Fruit fly (Drosophila melanogaster) whole organism, embryonic: ENCODE measurements around the gene CG34039.
A peak's percentile ranks its signal among the peaks of the same experiment; 100 is the strongest.

Experiments used
- Ada2b ChIP-seq: fragments of 200-800 bp; sonication (Bioruptor generic); IDR thresholded peaks from 2 replicates; pipeline ENCODE4 v1.3.6; 2022; ENCODE audit warnings: missing biosample characterization, missing genetic modification characterization
- Asciz ChIP-seq: fragments of 200-800 bp; sonication (Bioruptor generic); optimal IDR thresholded peaks from 2 replicates; lab custom pipeline; 2017; ENCODE audit warnings: missing biosample characterization, mild to moderate bottlenecking, missing genetic modification characterization, missing genetic modification reagents
- BEAF-32 ChIP-seq: fragments of 200-800 bp; sonication (Bioruptor generic); optimal IDR thresholded peaks from 3 replicates; lab custom pipeline; 2017; ENCODE audit warnings: missing biosample characterization, missing genetic modification characterization, mild to moderate bottlenecking, moderate library complexity, missing genetic modification reagents
- CG11695 ChIP-seq: fragments of 200-800 bp; sonication (Bioruptor generic); IDR thresholded peaks from 3 replicates; pipeline ENCODE4 v1.3.6; 2022; ENCODE audit warnings: missing biosample characterization, missing genetic modification characterization
- CG14667 ChIP-seq: fragments of 200-800 bp; sonication (Bioruptor generic); IDR thresholded peaks from 2 replicates; pipeline ENCODE4 v1.3.6; 2022; ENCODE audit warnings: missing biosample characterization, missing genetic modification characterization
- CG15479 ChIP-seq: fragments of 200-800 bp; sonication (Bioruptor generic); optimal IDR thresholded peaks from 3 replicates; lab custom pipeline; 2019; ENCODE audit warnings: missing biosample characterization, mild to moderate bottlenecking, missing genetic modification characterization, moderate library complexity
- CG15514 ChIP-seq: fragments of 200-800 bp; sonication (Bioruptor generic); optimal IDR thresholded peaks from 3 replicates; lab custom pipeline; 2017; ENCODE audit warnings: missing biosample characterization, missing genetic modification characterization, mild to moderate bottlenecking, moderate library complexity, missing genetic modification reagents
- CG16815 ChIP-seq: fragments of 200-800 bp; sonication (Bioruptor generic); optimal IDR thresholded peaks from 3 replicates; lab custom pipeline; 2017; ENCODE audit warnings: missing biosample characterization, mild to moderate bottlenecking, missing genetic modification characterization
- CG17328 ChIP-seq: fragments of 200-800 bp; sonication (Bioruptor generic); IDR thresholded peaks from 2 replicates; pipeline ENCODE4 v1.3.6; 2022; ENCODE audit warnings: missing biosample characterization, missing genetic modification characterization
- CG18599 ChIP-seq: fragments of 200-800 bp; sonication (Bioruptor generic); optimal IDR thresholded peaks from 3 replicates; lab custom pipeline; 2017; ENCODE audit warnings: missing biosample characterization, missing genetic modification characterization, mild to moderate bottlenecking, moderate library complexity, missing genetic modification reagents
- CG18619 ChIP-seq: fragments of 200-800 bp; sonication (Bioruptor generic); optimal IDR thresholded peaks from 3 replicates; lab custom pipeline; 2017; ENCODE audit warnings: missing biosample characterization, mild to moderate bottlenecking, missing genetic modification characterization
- CG2120 ChIP-seq: fragments of 200-800 bp; sonication (Bioruptor generic); optimal IDR thresholded peaks from 3 replicates; lab custom pipeline; 2016; ENCODE audit warnings: missing biosample characterization, missing genetic modification characterization
- CG3163 ChIP-seq: fragments of 200-800 bp; sonication (Bioruptor generic); optimal IDR thresholded peaks from 3 replicates; lab custom pipeline; 2016; ENCODE audit warnings: missing biosample characterization, missing genetic modification characterization
- CG33557 ChIP-seq: fragments of 200-800 bp; sonication (Bioruptor generic); optimal IDR thresholded peaks from 2 replicates; lab custom pipeline; 2019; ENCODE audit warnings: missing biosample characterization, mild to moderate bottlenecking, missing genetic modification characterization, moderate library complexity
- CG42726 ChIP-seq: fragments of 200-800 bp; sonication (Bioruptor generic); IDR thresholded peaks from 2 replicates; pipeline ENCODE4 v1.3.6; 2022; ENCODE audit warnings: missing biosample characterization, missing genetic modification characterization; ENCODE audit not compliant: partially characterized antibody
- CG4360 ChIP-seq: fragments of 200-800 bp; sonication (Bioruptor generic); IDR thresholded peaks from 2 replicates; pipeline ENCODE4 v1.3.6; 2022; ENCODE audit warnings: missing biosample characterization, missing genetic modification characterization
- CG5245 ChIP-seq: fragments of 200-800 bp; sonication (Bioruptor generic); optimal IDR thresholded peaks from 3 replicates; lab custom pipeline; 2016; ENCODE audit warnings: missing biosample characterization, missing genetic modification characterization
- CG6683 ChIP-seq: fragments of 200-800 bp; sonication (Bioruptor generic); optimal IDR thresholded peaks from 2 replicates; lab custom pipeline; 2017; ENCODE audit warnings: missing biosample characterization, mild to moderate bottlenecking, missing genetic modification characterization, missing genetic modification reagents
- CG9727 ChIP-seq: fragments of 200-800 bp; sonication (Bioruptor generic); optimal IDR thresholded peaks from 3 replicates; lab custom pipeline; 2017; ENCODE audit warnings: missing biosample characterization, mild to moderate bottlenecking, missing genetic modification characterization
- CG9932 ChIP-seq: fragments of 200-800 bp; sonication (Bioruptor generic); IDR thresholded peaks from 2 replicates; pipeline ENCODE4 v1.3.6; 2022; ENCODE audit warnings: missing biosample characterization, missing genetic modification characterization
- CHES-1-like ChIP-seq: fragments of 200-800 bp; sonication (Bioruptor generic); optimal IDR thresholded peaks from 2 replicates; lab custom pipeline; 2016; ENCODE audit warnings: missing biosample characterization, missing genetic modification characterization
- CrebB ChIP-seq: fragments of 200-800 bp; sonication (Bioruptor generic); optimal IDR thresholded peaks from 3 replicates; lab custom pipeline; 2018; ENCODE audit warnings: missing biosample characterization, mild to moderate bottlenecking, missing genetic modification characterization
- D ChIP-seq, 2 experiments: fragments of 200-800 bp in 1 of 2; fragments of >200 bp in 1 of 2; sonication (Bioruptor generic) in 1 of 2; optimal IDR thresholded peaks; 2 replicates in 1 of 2; 3 replicates in 1 of 2; lab custom pipeline; 2017; ENCODE audit warnings: mild to moderate bottlenecking in 1 of 2, missing biosample characterization in 1 of 2, missing genetic modification characterization in 1 of 2, missing genetic modification reagents in 1 of 2
- Dip3 ChIP-seq: fragments of 200-800 bp; sonication (Bioruptor generic); optimal IDR thresholded peaks from 3 replicates; lab custom pipeline; 2016; ENCODE audit warnings: missing biosample characterization, missing genetic modification characterization
- Doc3 ChIP-seq: fragments of 200-800 bp; sonication (Bioruptor generic); IDR thresholded peaks from 3 replicates; pipeline ENCODE4 v1.3.6; 2022; ENCODE audit warnings: missing biosample characterization, missing genetic modification characterization; ENCODE audit not compliant: partially characterized antibody
- Dp ChIP-seq: fragments of 200-800 bp; sonication (Bioruptor generic); optimal IDR thresholded peaks from 2 replicates; lab custom pipeline; 2018; ENCODE audit warnings: missing biosample characterization, mild to moderate bottlenecking, missing genetic modification characterization, moderate library complexity
- HLH54F ChIP-seq: fragments of 200-800 bp; sonication (Bioruptor generic); optimal IDR thresholded peaks from 3 replicates; lab custom pipeline; 2016; ENCODE audit warnings: missing biosample characterization, missing genetic modification characterization
- Jarid2 ChIP-seq: fragments of 200-800 bp; sonication (Bioruptor generic); optimal IDR thresholded peaks from 3 replicates; lab custom pipeline; 2017; ENCODE audit warnings: mild to moderate bottlenecking, missing biosample characterization, missing genetic modification reagents, missing genetic modification characterization
- Pdp1 ChIP-seq, 2 experiments: fragments of 200-800 bp; sonication (Bioruptor generic); optimal IDR thresholded peaks; 3 replicates each; lab custom pipeline; 2016; ENCODE audit warnings: missing biosample characterization in 2 of 2, missing genetic modification characterization in 2 of 2, mild to moderate bottlenecking in 1 of 2, moderate library complexity in 1 of 2
- Rx ChIP-seq: fragments of 200-800 bp; sonication (Bioruptor generic); IDR thresholded peaks from 2 replicates; pipeline ENCODE4 v1.3.6; 2022; ENCODE audit warnings: missing biosample characterization, missing genetic modification characterization
- Sin3A ChIP-seq: fragments of >200 bp; optimal IDR thresholded peaks from 2 replicates; lab custom pipeline; 2018
- Sox102F ChIP-seq: fragments of 200-800 bp; sonication (Bioruptor generic); optimal IDR thresholded peaks from 2 replicates; lab custom pipeline; 2018; ENCODE audit warnings: missing biosample characterization, mild to moderate bottlenecking, missing genetic modification characterization, moderate library complexity
- Ssrp ChIP-seq: fragments of 200-800 bp; sonication (Bioruptor generic); optimal IDR thresholded peaks from 2 replicates; lab custom pipeline; 2018; ENCODE audit warnings: missing biosample characterization, mild to moderate bottlenecking, missing genetic modification characterization, moderate library complexity
- Tbp ChIP-seq: fragments of >200 bp; optimal IDR thresholded peaks from 2 replicates; lab custom pipeline; 2018; ENCODE audit warnings: missing biosample characterization, missing genetic modification characterization
- Vsx1 ChIP-seq: fragments of 200-800 bp; sonication (Bioruptor generic); optimal IDR thresholded peaks from 2 replicates; lab custom pipeline; 2017; ENCODE audit warnings: missing biosample characterization, mild to moderate bottlenecking, missing genetic modification characterization, missing genetic modification reagents
- amos ChIP-seq: fragments of 200-800 bp; sonication (Bioruptor generic); IDR thresholded peaks from 2 replicates; pipeline ENCODE4 v1.3.6; 2022; ENCODE audit warnings: missing biosample characterization, missing genetic modification characterization; ENCODE audit not compliant: partially characterized antibody
- ap ChIP-seq: fragments of 200-800 bp; sonication (Bioruptor generic); IDR thresholded peaks from 2 replicates; pipeline ENCODE4 v1.3.6; 2022; ENCODE audit warnings: missing biosample characterization, missing genetic modification characterization
- btn ChIP-seq: fragments of 200-800 bp; sonication (Bioruptor generic); optimal IDR thresholded peaks from 2 replicates; lab custom pipeline; 2016; ENCODE audit warnings: missing biosample characterization, missing genetic modification characterization
- fd102C ChIP-seq: fragments of 200-800 bp; sonication (Bioruptor generic); optimal IDR thresholded peaks from 2 replicates; lab custom pipeline; 2018; ENCODE audit warnings: missing biosample characterization, mild to moderate bottlenecking, missing genetic modification characterization, moderate library complexity
- h ChIP-seq: fragments of >200 bp; optimal IDR thresholded peaks from 2 replicates; lab custom pipeline; 2017
- ham ChIP-seq: fragments of 200-800 bp; sonication (Bioruptor generic); IDR thresholded peaks from 2 replicates; pipeline ENCODE4 v1.3.6; 2022; ENCODE audit warnings: missing biosample characterization, missing genetic modification characterization
- jumu ChIP-seq: fragments of 200-800 bp; sonication (Bioruptor generic); optimal IDR thresholded peaks from 3 replicates; lab custom pipeline; 2016; ENCODE audit warnings: missing biosample characterization, missing genetic modification characterization
- mam ChIP-seq: fragments of 200-800 bp; sonication (Bioruptor generic); optimal IDR thresholded peaks from 3 replicates; lab custom pipeline; 2016; ENCODE audit warnings: missing biosample characterization, missing genetic modification characterization
- pho ChIP-seq: fragments of 200-800 bp; sonication (Bioruptor generic); optimal IDR thresholded peaks from 2 replicates; lab custom pipeline; 2016; ENCODE audit warnings: missing biosample characterization, missing genetic modification characterization
- pita ChIP-seq: fragments of 200-800 bp; sonication (Bioruptor generic); optimal IDR thresholded peaks from 2 replicates; lab custom pipeline; 2017; ENCODE audit warnings: missing biosample characterization, mild to moderate bottlenecking, missing genetic modification characterization
- pros ChIP-seq: fragments of 200-800 bp; sonication (Bioruptor generic); optimal IDR thresholded peaks from 3 replicates; lab custom pipeline; 2019; ENCODE audit warnings: missing biosample characterization, mild to moderate bottlenecking, missing genetic modification characterization, moderate library complexity
- sim ChIP-seq: fragments of 200-800 bp; sonication (Bioruptor generic); IDR thresholded peaks from 2 replicates; pipeline ENCODE4 v1.3.6; 2022; ENCODE audit warnings: missing biosample characterization, missing genetic modification characterization
- ssp ChIP-seq: fragments of 200-800 bp; sonication (Bioruptor generic); IDR thresholded peaks from 2 replicates; pipeline ENCODE4 v1.3.6; 2022; ENCODE audit warnings: missing biosample characterization, missing genetic modification characterization
- tgo ChIP-seq: fragments of 200-800 bp; sonication (Bioruptor generic); IDR thresholded peaks from 3 replicates; pipeline ENCODE4 v1.3.6; 2022; ENCODE audit warnings: missing biosample characterization, missing genetic modification characterization
- unc-4 ChIP-seq: fragments of 200-800 bp; sonication (Bioruptor generic); IDR thresholded peaks from 2 replicates; pipeline ENCODE4 v1.3.6; 2022; ENCODE audit warnings: missing biosample characterization, missing genetic modification characterization; ENCODE audit not compliant: partially characterized antibody
- zen ChIP-seq: fragments of 200-800 bp; sonication (Bioruptor generic); optimal IDR thresholded peaks from 3 replicates; lab custom pipeline; 2018; ENCODE audit warnings: missing biosample characterization, mild to moderate bottlenecking, missing genetic modification characterization, moderate library complexity

The CG34039 gene

DNA sequence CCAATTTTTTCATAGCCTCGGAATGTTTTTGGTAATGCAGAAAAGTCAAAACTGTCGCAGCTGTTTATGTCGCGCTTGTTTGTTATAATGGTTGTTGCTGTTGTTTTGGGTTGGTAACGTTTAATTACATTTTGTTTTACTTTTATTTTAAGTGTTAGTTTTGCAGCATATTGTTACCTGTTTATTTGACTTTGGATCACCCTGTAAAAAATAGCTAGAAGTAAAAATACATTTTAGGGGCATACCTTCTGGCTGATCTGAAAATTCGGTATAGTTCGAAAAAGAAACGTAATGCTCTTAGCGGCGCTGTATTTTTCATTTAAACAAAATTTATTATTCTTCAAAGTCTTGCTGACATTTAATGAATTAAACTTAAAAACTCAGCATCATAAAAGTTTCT lies 47.8 kb downstream of the CG34039 start (continued):
- TF ChIP-seq CG3163 (GFP tag; lab: Kevin White, UChicago), result no peak
- no peak for TF ChIP-seq HLH54F (GFP tag; lab: Kevin White, UChicago)
- TF ChIP-seq tgo (GFP tag; lab: Robert Waterston, UW), result no peak
- TF ChIP-seq CG15514, result no peak
- TF ChIP-seq CG18599 (GFP tag; lab: Kevin White, UChicago), result no peak
- peak; percentile 21 for TF ChIP-seq pita
- no peak for TF ChIP-seq jumu
- TF ChIP-seq Ada2b (GFP tag; lab: Robert Waterston, UW), result no peak
- no peak for TF ChIP-seq Vsx1 (GFP tag; lab: Kevin White, UChicago)
- TF ChIP-seq h, result no peak
- no peak for TF ChIP-seq pros
- no peak for TF ChIP-seq CrebB (tag; lab: Kevin White, UChicago)
- no peak for TF ChIP-seq Tbp (GFP tag; lab: Kevin White, UChicago)
- no peak for TF ChIP-seq CG17328 (GFP tag; lab: Robert Waterston, UW)
- TF ChIP-seq CG9727, result no peak
- no peak for TF ChIP-seq CG6683
- no peak for TF ChIP-seq Sin3A (lab: Kevin White, UChicago)
- no peak for TF ChIP-seq amos (GFP tag; lab: Robert Waterston, UW)
- TF ChIP-seq CG4360 (GFP tag; lab: Robert Waterston, UW), result no peak
- TF ChIP-seq CHES-1-like (GFP tag; lab: Kevin White, UChicago), result no peak
- TF ChIP-seq CG2120 (GFP tag; lab: Kevin White, UChicago), result no peak
- TF ChIP-seq ham (GFP tag; lab: Robert Waterston, UW), result no peak
- TF ChIP-seq Asciz (GFP tag; lab: Kevin White, UChicago), result no peak
- TF ChIP-seq Doc3 (GFP tag; lab: Robert Waterston, UW), result no peak
- TF ChIP-seq CG9932 (GFP tag; lab: Robert Waterston, UW), result peak; percentile 41; the same call in 1 of the 2 replicates
- TF ChIP-seq sim (GFP tag; lab: Robert Waterston, UW), result no peak
- no peak for TF ChIP-seq CG33557 (GFP tag; lab: Kevin White, UChicago)
- peak; percentile 0 for TF ChIP-seq zen (tag; lab: Kevin White, UChicago)
- TF ChIP-seq Dp (GFP tag; lab: Kevin White, UChicago), result no peak
- TF ChIP-seq unc-4 (GFP tag; lab: Robert Waterston, UW), result no peak
- TF ChIP-seq CG5245 (GFP tag; lab: Kevin White, UChicago), result no peak
- no peak for TF ChIP-seq CG16815 (GFP tag; lab: Kevin White, UChicago)
- TF ChIP-seq Sox102F (GFP tag; lab: Kevin White, UChicago), result no peak
- TF ChIP-seq ap (GFP tag; lab: Robert Waterston, UW), result no peak
- TF ChIP-seq CG14667 (GFP tag; lab: Robert Waterston, UW), result no peak
- peak; percentile 16 for TF ChIP-seq Jarid2
- no peak for TF ChIP-seq fd102C (GFP tag; lab: Kevin White, UChicago)
- TF ChIP-seq CG11695, result no peak
- TF ChIP-seq btn (GFP tag; lab: Kevin White, UChicago), result no peak
- 0 out of 2 replicates have a peak, but pooled peaks have one; percentile 22 for TF ChIP-seq CG42726
- no peak for TF ChIP-seq Rx (GFP tag; lab: Robert Waterston, UW)
- TF ChIP-seq ssp, result no peak
- TF ChIP-seq BEAF-32 (GFP tag; lab: Kevin White, UChicago), result no peak
- no peak for TF ChIP-seq Dip3 (GFP tag; lab: Kevin White, UChicago)
- TF ChIP-seq Ssrp, result no peak
- TF ChIP-seq D (optimal IDR thresholded peaks at IDR 0.05; lab: Kevin White, UChicago), result no peak
- TF ChIP-seq D (GFP tag; optimal IDR thresholded peaks at IDR 0.05; lab: Kevin White, UChicago), result no peak
- TF ChIP-seq CG18619, result no peak
- no peak for TF ChIP-seq pho
- TF ChIP-seq Pdp1 (GFP tag; optimal IDR thresholded peaks at IDR 0.05; lab: Kevin White, UChicago), result no peak
- no peak for TF ChIP-seq mam
- TF ChIP-seq CG15479 (GFP tag; lab: Kevin White, UChicago), result no peak
